Worm (Caenorhabditis elegans) whole organism, mixed stage, embryonic: ENCODE measurements around the gene rps-16.

ENCODE experiments used
- M03D4.4 ChIP-seq: sonication (generic microtip); optimal IDR thresholded peaks from 2 replicates; lab custom pipeline; 2017; ENCODE audit warnings: mild to moderate bottlenecking, missing genetic modification characterization, missing compliant biosample characterization
- bed-3 ChIP-seq: fragments of 200-800 bp; sonication (Bioruptor generic); optimal IDR thresholded peaks from 3 replicates; lab custom pipeline; 2018; ENCODE audit warnings: mild to moderate bottlenecking, missing genetic modification characterization, moderate library complexity, missing compliant biosample characterization
- blmp-1 ChIP-seq: fragments of 150-350 bp; optimal IDR thresholded peaks from 2 replicates; lab custom pipeline; 2014; ENCODE audit warnings: missing biosample characterization, missing genetic modification characterization
- ceh-39 ChIP-seq: fragments of 150-350 bp; optimal IDR thresholded peaks from 2 replicates; lab custom pipeline; 2014; ENCODE audit warnings: missing biosample characterization, missing genetic modification characterization
- ceh-43 ChIP-seq: fragments of 200-800 bp; sonication (Bioruptor generic); optimal IDR thresholded peaks from 2 replicates; lab custom pipeline; 2018; ENCODE audit warnings: mild to moderate bottlenecking, missing genetic modification characterization, moderate library complexity, missing compliant biosample characterization
- ceh-83 ChIP-seq: fragments of 200-800 bp; sonication (Bioruptor generic); optimal IDR thresholded peaks from 2 replicates; lab custom pipeline; 2018; ENCODE audit warnings: mild to moderate bottlenecking, missing genetic modification characterization, missing compliant biosample characterization
- ces-1 ChIP-seq: fragments of 150-350 bp; optimal IDR thresholded peaks from 2 replicates; lab custom pipeline; 2014; ENCODE audit warnings: missing biosample characterization, missing genetic modification reagents, missing genetic modification characterization
- cnd-1 ChIP-seq: fragments of 200-800 bp; sonication (Bioruptor generic); optimal IDR thresholded peaks from 2 replicates; lab custom pipeline; 2018; ENCODE audit warnings: mild to moderate bottlenecking, missing genetic modification characterization, missing compliant biosample characterization
- drap-1 ChIP-seq: fragments of 200-800 bp; sonication (Bioruptor generic); optimal IDR thresholded peaks from 3 replicates; lab custom pipeline; 2018; ENCODE audit warnings: mild to moderate bottlenecking, missing genetic modification characterization, missing compliant biosample characterization
- elt-1 ChIP-seq: sonication (generic microtip); optimal IDR thresholded peaks from 2 replicates; lab custom pipeline; 2017; ENCODE audit warnings: missing genetic modification characterization, mild to moderate bottlenecking, missing compliant biosample characterization, antibody characterized with exemption, moderate library complexity, borderline replicate concordance; ENCODE audit not compliant: insufficient read depth
- elt-3 ChIP-seq: fragments of 150-350 bp; optimal IDR thresholded peaks from 2 replicates; lab custom pipeline; 2014; ENCODE audit warnings: missing biosample characterization, missing genetic modification characterization
- flh-1 ChIP-seq: fragments of 200-800 bp; sonication (Bioruptor generic); optimal IDR thresholded peaks from 2 replicates; lab custom pipeline; 2018; ENCODE audit warnings: mild to moderate bottlenecking, missing genetic modification characterization, moderate library complexity, missing compliant biosample characterization
- ham-2 ChIP-seq: fragments of 200-800 bp; sonication (Bioruptor generic); optimal IDR thresholded peaks from 2 replicates; lab custom pipeline; 2018; ENCODE audit warnings: mild to moderate bottlenecking, missing genetic modification characterization, missing compliant biosample characterization
- hlh-1 ChIP-seq: fragments of 150-350 bp; optimal IDR thresholded peaks from 2 replicates; lab custom pipeline; 2014; ENCODE audit warnings: missing biosample characterization, missing genetic modification reagents, missing genetic modification characterization
- lin-13 ChIP-seq: fragments of 150-350 bp; optimal IDR thresholded peaks from 2 replicates; lab custom pipeline; 2014; ENCODE audit warnings: missing biosample characterization, missing genetic modification characterization
- lin-32 ChIP-seq: fragments of 200-800 bp; sonication (Bioruptor generic); optimal IDR thresholded peaks from 2 replicates; lab custom pipeline; 2018; ENCODE audit warnings: mild to moderate bottlenecking, missing genetic modification characterization, missing compliant biosample characterization
- lsy-2 ChIP-seq: fragments of 150-350 bp; optimal IDR thresholded peaks from 2 replicates; lab custom pipeline; 2014; ENCODE audit warnings: missing biosample characterization, missing genetic modification characterization
- mab-5 ChIP-seq: fragments of 150-350 bp; optimal IDR thresholded peaks from 2 replicates; lab custom pipeline; 2014; ENCODE audit warnings: missing biosample characterization, missing genetic modification characterization
- mep-1 ChIP-seq: fragments of 150-350 bp; optimal IDR thresholded peaks from 2 replicates; lab custom pipeline; 2017; ENCODE audit warnings: missing biosample characterization, missing genetic modification reagents, missing genetic modification characterization, inconsistent platforms
- mls-2 ChIP-seq: sonication (generic microtip); optimal IDR thresholded peaks from 2 replicates; lab custom pipeline; 2016; ENCODE audit warnings: mild to moderate bottlenecking, missing genetic modification characterization, moderate library complexity, missing compliant biosample characterization
- nhr-12 ChIP-seq: fragments of 150-350 bp; optimal IDR thresholded peaks from 2 replicates; lab custom pipeline; 2014; ENCODE audit warnings: missing biosample characterization, missing genetic modification characterization
- nhr-2 ChIP-seq: fragments of 150-350 bp; optimal IDR thresholded peaks from 2 replicates; lab custom pipeline; 2014; ENCODE audit warnings: missing biosample characterization, missing genetic modification characterization
- nhr-28 ChIP-seq: fragments of 150-350 bp; optimal IDR thresholded peaks from 2 replicates; lab custom pipeline; 2014; ENCODE audit warnings: missing biosample characterization, missing genetic modification characterization
- pha-4 ChIP-seq: fragments of 150-350 bp; optimal IDR thresholded peaks from 2 replicates; lab custom pipeline; 2018; ENCODE audit warnings: missing biosample characterization, missing genetic modification reagents, missing genetic modification characterization
- sem-2 ChIP-seq: fragments of 200-800 bp; sonication (Bioruptor generic); optimal IDR thresholded peaks from 2 replicates; lab custom pipeline; 2018; ENCODE audit warnings: mild to moderate bottlenecking, missing genetic modification characterization, missing compliant biosample characterization
- snpc-4 ChIP-seq: fragments of 150-350 bp; optimal IDR thresholded peaks from 2 replicates; lab custom pipeline; 2014; ENCODE audit warnings: missing biosample characterization, missing genetic modification characterization
- tbx-8 ChIP-seq: fragments of 200-800 bp; sonication (Bioruptor generic); optimal IDR thresholded peaks from 2 replicates; lab custom pipeline; 2018; ENCODE audit warnings: mild to moderate bottlenecking, missing genetic modification characterization, moderate library complexity, missing compliant biosample characterization
- unc-120 ChIP-seq: sonication (generic microtip); optimal IDR thresholded peaks from 2 replicates; lab custom pipeline; 2017; ENCODE audit warnings: missing genetic modification characterization, missing compliant biosample characterization; ENCODE audit not compliant: poor library complexity, severe bottlenecking
- unc-39 ChIP-seq: fragments of 150-350 bp; optimal IDR thresholded peaks from 2 replicates; lab custom pipeline; 2014; ENCODE audit warnings: missing biosample characterization, missing genetic modification characterization
- unc-62 ChIP-seq: fragments of 150-350 bp; optimal IDR thresholded peaks from 2 replicates; lab custom pipeline; 2014; ENCODE audit warnings: missing biosample characterization, missing genetic modification reagents, missing genetic modification characterization

The rps-16 gene

DNA sequence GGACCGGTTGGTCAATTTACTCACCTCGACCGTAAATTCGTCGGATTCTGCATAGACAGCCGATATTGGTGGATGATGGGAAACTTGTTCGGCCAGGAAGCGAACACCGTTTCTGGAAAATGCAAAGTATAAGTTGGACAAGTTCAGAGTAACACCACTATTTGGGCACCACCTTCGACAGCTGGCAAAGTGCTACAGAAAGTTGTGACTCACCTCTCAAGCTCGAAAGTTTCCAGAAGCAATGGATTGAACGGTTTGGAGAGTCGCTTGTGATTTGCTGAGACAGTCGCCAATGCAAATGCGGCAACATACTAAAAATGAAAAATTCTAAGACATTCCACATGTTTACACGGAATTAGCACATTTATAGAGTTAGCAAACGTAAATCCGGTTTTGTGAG, 13.0 kb upstream of the rps-16 start:
- TF ChIP-seq cnd-1 (tag; lab: Kevin White, UChicago): no peak
- no peak for TF ChIP-seq ceh-39 (tag; lab: Kevin White, UChicago)
- no peak for TF ChIP-seq pha-4 (tag; lab: Kevin White, UChicago)
- no peak for TF ChIP-seq unc-39
- no peak for TF ChIP-seq unc-62 (GFP tag; lab: Kevin White, UChicago)
- TF ChIP-seq nhr-2 (tag; lab: Kevin White, UChicago): no peak
- no peak for TF ChIP-seq lin-13 (tag; lab: Kevin White, UChicago)
- no peak for TF ChIP-seq sem-2
- TF ChIP-seq mls-2 (tag; lab: Kevin White, UChicago): no peak
- no peak for TF ChIP-seq bed-3 (GFP tag; lab: Kevin White, UChicago)
- no peak for TF ChIP-seq ceh-43
- TF ChIP-seq ham-2 (GFP tag; lab: Kevin White, UChicago): no peak
- TF ChIP-seq tbx-8: no peak
- no peak for TF ChIP-seq drap-1 (GFP tag; lab: Kevin White, UChicago)
- no peak for TF ChIP-seq blmp-1 (tag; lab: Kevin White, UChicago)
- no peak for TF ChIP-seq mab-5 (tag; lab: Kevin White, UChicago)
- no peak for TF ChIP-seq ces-1 (GFP tag; lab: Kevin White, UChicago)

DNA sequence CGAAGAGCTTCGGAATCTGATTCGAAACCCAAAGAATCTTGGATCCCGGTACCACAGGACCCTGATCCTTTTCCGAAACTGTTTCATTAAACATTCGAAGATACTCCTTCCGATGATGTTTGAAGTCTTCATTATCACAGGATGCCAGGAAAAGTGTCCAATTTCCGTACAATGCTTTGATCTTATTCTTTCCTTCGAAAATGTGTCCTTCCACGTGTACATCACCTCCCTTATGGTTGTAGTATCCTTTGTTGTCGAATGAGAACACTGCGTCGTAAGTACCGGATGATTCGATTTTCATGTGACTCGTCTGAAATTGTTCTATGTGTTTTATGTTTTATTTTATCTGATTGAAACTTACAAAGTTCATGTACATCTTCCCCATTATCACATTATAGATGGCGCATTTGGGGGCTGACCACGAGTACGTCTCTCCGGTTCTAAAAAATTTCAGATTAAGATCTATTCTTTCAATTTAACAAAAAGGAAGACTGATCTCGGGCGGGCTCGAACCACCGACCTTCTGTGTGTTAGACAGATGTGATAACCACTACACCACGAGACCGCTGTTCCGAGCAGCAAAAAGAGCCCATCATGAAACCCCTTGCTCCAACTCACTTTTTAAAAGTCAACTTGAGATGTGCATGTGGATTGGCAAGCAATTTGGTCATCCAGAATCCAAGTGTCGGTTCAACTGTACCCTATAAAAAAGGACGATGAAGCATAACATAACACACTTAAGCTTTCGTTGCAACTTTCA, 12.4 kb upstream of the rps-16 start:
- TF ChIP-seq sem-2 (peak; percentile 10), nhr-12 (tag; lab: Kevin White, UChicago) (no peak)

DNA sequence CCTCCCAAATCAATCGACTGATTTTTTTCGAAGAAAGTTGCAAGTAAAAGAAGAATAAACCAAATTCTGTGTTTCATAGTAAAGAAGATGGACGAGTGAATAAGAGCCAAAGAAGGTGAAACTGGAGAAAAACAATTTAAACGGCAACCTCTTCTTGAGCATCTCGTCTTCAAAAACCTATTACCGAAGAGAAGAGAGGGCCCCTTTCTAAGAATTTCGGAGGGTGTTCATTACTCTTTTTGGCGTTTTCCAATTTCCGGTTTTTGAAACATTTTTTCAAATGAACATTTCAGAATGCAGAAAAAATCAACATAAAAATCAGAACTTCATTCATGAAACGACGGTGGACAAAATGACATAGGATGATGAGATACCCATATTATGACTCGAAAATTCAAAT, 11.2 kb upstream of the rps-16 start, which contains the start of gene nmr-2:
TSS of gene nmr-2 (minus strand) at position 101 of the 400 bp plus-strand sequence.
- no peak for TF ChIP-seq ceh-83 (GFP tag; lab: Kevin White, UChicago)
- TF ChIP-seq mab-5 (tag; lab: Kevin White, UChicago): no peak
- TF ChIP-seq lin-32: no peak
- TF ChIP-seq pha-4 (tag; lab: Kevin White, UChicago): no peak
- no peak for TF ChIP-seq ces-1 (GFP tag; lab: Kevin White, UChicago)
- no peak for TF ChIP-seq mep-1
- TF ChIP-seq unc-120 (tag; lab: Kevin White, UChicago): no peak
- TF ChIP-seq ham-2 (GFP tag; lab: Kevin White, UChicago): no peak
- TF ChIP-seq sem-2: no peak
- TF ChIP-seq lsy-2 (tag; lab: Kevin White, UChicago): no peak
- TF ChIP-seq ceh-39 (tag; lab: Kevin White, UChicago): no peak
- no peak for TF ChIP-seq flh-1 (GFP tag; lab: Kevin White, UChicago)
- TF ChIP-seq cnd-1 (tag; lab: Kevin White, UChicago): no peak
- no peak for TF ChIP-seq snpc-4 (tag; lab: Kevin White, UChicago)
- no peak for TF ChIP-seq elt-3 (tag; lab: Kevin White, UChicago)
- TF ChIP-seq bed-3 (GFP tag; lab: Kevin White, UChicago): no peak
- no peak for TF ChIP-seq M03D4.4
- TF ChIP-seq nhr-28 (tag; lab: Kevin White, UChicago): no peak

DNA sequence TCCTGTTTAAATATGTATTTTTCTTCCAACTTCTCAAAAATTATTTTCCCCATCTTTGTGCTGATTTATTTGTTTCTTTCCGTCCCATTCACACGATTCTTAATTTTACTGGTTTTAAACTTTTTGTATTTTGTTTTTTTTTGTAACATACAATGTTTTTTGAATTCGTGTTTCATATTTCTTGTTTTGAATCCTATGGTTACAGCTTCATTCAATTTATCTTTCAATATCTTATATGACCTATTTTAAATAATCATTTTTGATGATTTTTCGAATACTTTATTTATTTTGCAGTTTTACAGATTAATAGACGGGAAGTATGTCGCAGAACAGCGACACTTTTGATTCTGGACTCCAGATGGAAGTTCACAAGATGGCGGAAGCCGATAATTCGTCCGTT, 4.5 kb upstream of the rps-16 start, which contains the start of gene hrde-2:
TSS of gene hrde-2 (plus strand) at position 301 of the 400 bp plus-strand sequence.
- TF ChIP-seq elt-1 (tag; lab: Kevin White, UChicago): no peak
- TF ChIP-seq lin-32: no peak
- TF ChIP-seq bed-3 (GFP tag; lab: Kevin White, UChicago): no peak
- no peak for TF ChIP-seq snpc-4 (tag; lab: Kevin White, UChicago)
- TF ChIP-seq drap-1 (GFP tag; lab: Kevin White, UChicago): no peak
- TF ChIP-seq hlh-1 (tag; lab: Kevin White, UChicago): no peak
- no peak for TF ChIP-seq elt-3 (tag; lab: Kevin White, UChicago)
- no peak for TF ChIP-seq ham-2 (GFP tag; lab: Kevin White, UChicago)
- no peak for TF ChIP-seq ceh-83 (GFP tag; lab: Kevin White, UChicago)
- TF ChIP-seq lsy-2 (tag; lab: Kevin White, UChicago): no peak
- TF ChIP-seq pha-4 (tag; lab: Kevin White, UChicago): no peak
- no peak for TF ChIP-seq flh-1 (GFP tag; lab: Kevin White, UChicago)
- no peak for TF ChIP-seq mep-1
- TF ChIP-seq unc-39: no peak
- TF ChIP-seq nhr-28 (tag; lab: Kevin White, UChicago): no peak
- TF ChIP-seq unc-120 (tag; lab: Kevin White, UChicago): no peak
- no peak for TF ChIP-seq nhr-12 (tag; lab: Kevin White, UChicago)
- TF ChIP-seq, all 35 proteins: peak for 0
